In the genomic region with DNA sequence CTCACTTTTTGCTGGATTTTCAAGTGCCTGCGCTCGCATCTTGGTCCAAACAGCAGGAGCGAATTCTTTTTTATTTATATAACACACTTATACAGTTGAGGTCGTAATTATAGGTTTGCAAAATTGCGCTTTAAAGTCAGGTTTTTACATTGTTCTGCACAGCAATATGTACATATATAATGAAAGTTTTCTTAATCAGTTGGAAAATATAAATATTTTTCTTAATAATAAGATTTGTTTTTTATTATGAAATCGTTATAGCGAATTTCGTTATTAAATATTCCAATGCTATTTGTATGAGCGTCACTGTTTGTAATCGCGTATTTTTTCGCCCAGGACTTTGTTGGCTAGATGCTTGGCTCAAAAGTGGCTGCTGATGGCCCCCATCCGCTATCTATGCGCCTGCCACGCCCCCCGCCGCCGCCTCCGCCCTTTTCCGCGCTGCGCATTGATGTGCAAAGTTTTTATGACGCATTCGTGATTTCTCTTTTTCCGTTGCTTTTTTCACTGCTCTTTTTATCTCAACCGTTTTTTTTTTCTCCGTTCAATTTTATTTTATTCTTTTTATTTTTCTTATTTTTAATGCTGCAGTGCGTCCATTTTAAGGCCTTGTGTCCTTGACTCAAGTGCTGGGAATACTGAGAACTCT, we compare ENCODE assay signal across 5 fruit fly cellular contexts.
TF ChIP-seq lines count a peak whose summit lies in the region.

No protein-coding gene starts in this region.

- TF ChIP-seq CTCF in whole organism, embryonic (GFP tag; optimal IDR thresholded peaks at IDR 0.05; lab: Kevin White, UChicago) = no peak

TF ChIP-seq in whole organism, adult, 20 proteins besides CTCF, POLR2A, EP300 and RAD21:
- peak; percentile 15 for TF ChIP-seq CG12768 (GFP tag; optimal IDR thresholded peaks at IDR 0.05; lab: Kevin White, UChicago)
- TF ChIP-seq CG7101 (tag; optimal IDR thresholded peaks at IDR 0.05; lab: Kevin White, UChicago) = no peak
- no peak for TF ChIP-seq CG11617 (GFP tag; optimal IDR thresholded peaks at IDR 0.05; lab: Kevin White, UChicago)
- TF ChIP-seq bab1 (GFP tag; optimal IDR thresholded peaks at IDR 0.05; lab: Kevin White, UChicago) = no peak
- TF ChIP-seq CG1620 (GFP tag; optimal IDR thresholded peaks at IDR 0.05; lab: Kevin White, UChicago) = no peak
- no peak for TF ChIP-seq tj (GFP tag; optimal IDR thresholded peaks at IDR 0.05; lab: Kevin White, UChicago)
- TF ChIP-seq kay (GFP tag; lab: Kevin White, UChicago; ENCODE audit: borderline replicate concordance) = peak; percentile 17

TF ChIP-seq in whole organism, embryonic, 481 proteins besides CTCF, POLR2A, EP300 and RAD21 (continues in another document):
- TF ChIP-seq CG7372 (GFP tag; IDR thresholded peaks at IDR 0.05; lab: Robert Waterston, UW) = no peak
- no peak for TF ChIP-seq trem (tag; optimal IDR thresholded peaks at IDR 0.05; lab: Kevin White, UChicago)
- TF ChIP-seq CG1647 (GFP tag; optimal IDR thresholded peaks at IDR 0.05; lab: Kevin White, UChicago) = no peak
- no peak for TF ChIP-seq ftz-f1 (GFP tag; optimal IDR thresholded peaks at IDR 0.05; lab: Kevin White, UChicago)
- TF ChIP-seq bsh (GFP tag; optimal IDR thresholded peaks at IDR 0.05; lab: Kevin White, UChicago) = peak in 1 of 2 experiments; percentile 43
- TF ChIP-seq CG31441 (GFP tag; IDR thresholded peaks at IDR 0.05; lab: Robert Waterston, UW) = 0 out of 2 replicates have a peak, but pooled peaks have one; percentile 12
- TF ChIP-seq grau (tag; optimal IDR thresholded peaks at IDR 0.05; lab: Kevin White, UChicago) = peak; percentile 24
- TF ChIP-seq Pdp1 (GFP tag; optimal IDR thresholded peaks at IDR 0.05; lab: Kevin White, UChicago) = peak in 1 of 2 experiments; percentile 23
- TF ChIP-seq zfh2 (GFP tag; optimal IDR thresholded peaks at IDR 0.05; lab: Kevin White, UChicago) = no peak
- TF ChIP-seq tin (GFP tag; optimal IDR thresholded peaks at IDR 0.05; lab: Kevin White, UChicago) = no peak
- TF ChIP-seq chinmo (GFP tag; IDR thresholded peaks at IDR 0.05; lab: Robert Waterston, UW; ENCODE audit: partially characterized antibody) = no peak
- peak; percentile 13 for TF ChIP-seq Sox102F (GFP tag; optimal IDR thresholded peaks at IDR 0.05; lab: Kevin White, UChicago)
- TF ChIP-seq NFAT (GFP tag; IDR thresholded peaks at IDR 0.05; lab: Robert Waterston, UW) = no peak
- TF ChIP-seq Sry-δ (GFP tag; optimal IDR thresholded peaks at IDR 0.05; lab: Kevin White, UChicago) = no peak
- peak; percentile 8 for TF ChIP-seq CG7839 (tag; optimal IDR thresholded peaks at IDR 0.05; lab: Kevin White, UChicago)
- no peak for TF ChIP-seq dan (GFP tag; IDR thresholded peaks at IDR 0.05; lab: Robert Waterston, UW)
- peak; percentile 42; the same call in 2 of the 3 replicates for TF ChIP-seq row (GFP tag; IDR thresholded peaks at IDR 0.05; lab: Robert Waterston, UW)
- no peak for TF ChIP-seq sqz (GFP tag; optimal IDR thresholded peaks at IDR 0.05; lab: Kevin White, UChicago)
- TF ChIP-seq CG5953 (GFP tag; IDR thresholded peaks at IDR 0.05; lab: Robert Waterston, UW) = no peak

TF ChIP-seq in whole organism, prepupa, 60 proteins besides CTCF, POLR2A, EP300 and RAD21 (continues in another document):
- TF ChIP-seq CG8119 (GFP tag; IDR thresholded peaks at IDR 0.05; lab: Robert Waterston, UW) (peak; percentile 74), Ets96B (tag; optimal IDR thresholded peaks at IDR 0.05; lab: Kevin White, UChicago) (peak; percentile 83), Met (GFP tag; optimal IDR thresholded peaks at IDR 0.05; lab: Kevin White, UChicago) (peak; percentile 68), salr (GFP tag; optimal IDR thresholded peaks at IDR 0.05; lab: Kevin White, UChicago) (peak; percentile 41 to 67), CG8632 (GFP tag; optimal IDR thresholded peaks at IDR 0.05; lab: Kevin White, UChicago) (peak; percentile 84), Eip78C (GFP tag; lab: Kevin White, UChicago) (peak; percentile 94), CG6792 (GFP tag; optimal IDR thresholded peaks at IDR 0.05; lab: Kevin White, UChicago) (peak; percentile 73), CG7368 (GFP tag; optimal IDR thresholded peaks at IDR 0.05; lab: Kevin White, UChicago) (peak; percentile 19), Ets21C (GFP tag; optimal IDR thresholded peaks at IDR 0.05; lab: Kevin White, UChicago) (peak; percentile 33), dac (GFP tag; optimal IDR thresholded peaks at IDR 0.05; lab: Kevin White, UChicago) (no peak), Smox (GFP tag; optimal IDR thresholded peaks at IDR 0.05; lab: Kevin White, UChicago) (peak; percentile 70), CG10669 (GFP tag; optimal IDR thresholded peaks at IDR 0.05; lab: Kevin White, UChicago) (peak; percentile 76), CG15336 (GFP tag; IDR thresholded peaks at IDR 0.05; lab: Robert Waterston, UW) (peak; percentile 69), net (GFP tag; optimal IDR thresholded peaks at IDR 0.05; lab: Kevin White, UChicago) (peak; percentile 74), Eip93F (GFP tag; optimal IDR thresholded peaks at IDR 0.05; lab: Kevin White, UChicago) (no peak), achi (GFP tag; optimal IDR thresholded peaks at IDR 0.05; lab: Kevin White, UChicago) (peak; percentile 79), CG11902 (GFP tag; optimal IDR thresholded peaks at IDR 0.05; lab: Kevin White, UChicago) (peak; percentile 44), Lpt (GFP tag; optimal IDR thresholded peaks at IDR 0.05; lab: Kevin White, UChicago) (peak; percentile 59), Gug (GFP tag; IDR thresholded peaks at IDR 0.05; lab: Robert Waterston, UW) (peak; percentile 37; the same call in 1 of the 2 replicates), Hr39 (GFP tag; optimal IDR thresholded peaks at IDR 0.05; lab: Kevin White, UChicago) (peak; percentile 37)

TF ChIP-seq in whole organism, pupa, 21 proteins besides CTCF, POLR2A, EP300 and RAD21:
- TF ChIP-seq Snoo (tag; optimal IDR thresholded peaks at IDR 0.05; lab: Kevin White, UChicago) = peak; percentile 64
- peak; percentile 90 for TF ChIP-seq CG8159 (tag; optimal IDR thresholded peaks at IDR 0.05; lab: Kevin White, UChicago)
- peak; percentile 59 for TF ChIP-seq Pif1B (GFP tag; optimal IDR thresholded peaks at IDR 0.05; lab: Kevin White, UChicago)
- TF ChIP-seq CG34367 (tag; optimal IDR thresholded peaks at IDR 0.05; lab: Kevin White, UChicago) = peak; percentile 73
- peak; percentile 64; the same call in 1 of the 3 replicates for TF ChIP-seq CG4496 (GFP tag; IDR thresholded peaks at IDR 0.05; lab: Robert Waterston, UW)
- no peak for TF ChIP-seq CG32121 (GFP tag; IDR thresholded peaks at IDR 0.05; lab: Robert Waterston, UW)
- TF ChIP-seq CG17806 (tag; optimal IDR thresholded peaks at IDR 0.05; lab: Kevin White, UChicago) = peak; percentile 86
- no peak for TF ChIP-seq CG10348 (GFP tag; IDR thresholded peaks at IDR 0.05; lab: Robert Waterston, UW)
- TF ChIP-seq D1 (tag; optimal IDR thresholded peaks at IDR 0.05; lab: Kevin White, UChicago) = peak; percentile 46
- no peak for TF ChIP-seq EcR (GFP tag; optimal IDR thresholded peaks at IDR 0.05; lab: Kevin White, UChicago)
- no peak for TF ChIP-seq fd96Ca (GFP tag; IDR thresholded peaks at IDR 0.05; lab: Robert Waterston, UW)
- TF ChIP-seq CG9948 (tag; optimal IDR thresholded peaks at IDR 0.05; lab: Kevin White, UChicago) = peak; percentile 89
- peak; percentile 53 for TF ChIP-seq CG8301 (tag; optimal IDR thresholded peaks at IDR 0.05; lab: Kevin White, UChicago)
- TF ChIP-seq CG14655 (GFP tag; optimal IDR thresholded peaks at IDR 0.05; lab: Kevin White, UChicago) = peak; percentile 72
- peak; percentile 50 for TF ChIP-seq CG13204 (GFP tag; optimal IDR thresholded peaks at IDR 0.05; lab: Kevin White, UChicago)
- TF ChIP-seq Pif1A (GFP tag; optimal IDR thresholded peaks at IDR 0.05; lab: Kevin White, UChicago) = peak; percentile 26
- peak; percentile 46 for TF ChIP-seq gl (tag; optimal IDR thresholded peaks at IDR 0.05; lab: Kevin White, UChicago)
- peak; percentile 81 for TF ChIP-seq CG15710 (tag; optimal IDR thresholded peaks at IDR 0.05; lab: Kevin White, UChicago)
- 0 out of 2 replicates have a peak, but pooled peaks have one; percentile 7 for TF ChIP-seq rn (GFP tag; IDR thresholded peaks at IDR 0.05; lab: Robert Waterston, UW)
- TF ChIP-seq Ets98B (GFP tag; IDR thresholded peaks at IDR 0.05; lab: Robert Waterston, UW) = peak; percentile 15; the same call in 1 of the 2 replicates
- TF ChIP-seq CG12605 (GFP tag; IDR thresholded peaks at IDR 0.05; lab: Robert Waterston, UW) = no peak

TF ChIP-seq in whole organism, wandering third instar larva, 38 proteins besides CTCF, POLR2A, EP300 and RAD21:
- TF ChIP-seq Abd-B (GFP tag; optimal IDR thresholded peaks at IDR 0.05; lab: Kevin White, UChicago) (no peak), GATAd (GFP tag; optimal IDR thresholded peaks at IDR 0.05; lab: Kevin White, UChicago) (no peak), fru (GFP tag; optimal IDR thresholded peaks at IDR 0.05; lab: Kevin White, UChicago) (peak; percentile 48), Jra (GFP tag; optimal IDR thresholded peaks at IDR 0.05; lab: Kevin White, UChicago) (no peak), psq (GFP tag; optimal IDR thresholded peaks at IDR 0.05; lab: Kevin White, UChicago) (peak; percentile 31), Hnf4 (GFP tag; optimal IDR thresholded peaks at IDR 0.05; lab: Kevin White, UChicago) (peak; percentile 37), dsf (GFP tag; optimal IDR thresholded peaks at IDR 0.05; lab: Kevin White, UChicago; ENCODE audit: borderline replicate concordance) (no peak), Dfd (GFP tag; optimal IDR thresholded peaks at IDR 0.05; lab: Kevin White, UChicago) (peak; percentile 71), ey (GFP tag; optimal IDR thresholded peaks at IDR 0.05; lab: Kevin White, UChicago) (peak; percentile 40), Hr78 (GFP tag; optimal IDR thresholded peaks at IDR 0.05; lab: Kevin White, UChicago) (no peak), HLH106 (tag; optimal IDR thresholded peaks at IDR 0.05; lab: Kevin White, UChicago) (peak; percentile 60), pan (optimal IDR thresholded peaks at IDR 0.05; lab: Kevin White, UChicago) (no peak), Vsx2 (GFP tag; optimal IDR thresholded peaks at IDR 0.05; lab: Kevin White, UChicago; ENCODE audit: partially characterized antibody) (no peak), OdsH (GFP tag; optimal IDR thresholded peaks at IDR 0.05; lab: Kevin White, UChicago) (peak; percentile 69), rgr (GFP tag; optimal IDR thresholded peaks at IDR 0.05; lab: Kevin White, UChicago) (peak; percentile 63), brk (GFP tag; optimal IDR thresholded peaks at IDR 0.05; lab: Kevin White, UChicago) (peak; percentile 37), foxo (GFP tag; optimal IDR thresholded peaks at IDR 0.05; lab: Kevin White, UChicago) (peak in 1 of 2 experiments; percentile 66), dmrt93B (GFP tag; optimal IDR thresholded peaks at IDR 0.05; lab: Kevin White, UChicago) (peak; percentile 53), usp (GFP tag; optimal IDR thresholded peaks at IDR 0.05; lab: Kevin White, UChicago) (no peak), h (GFP tag; optimal IDR thresholded peaks at IDR 0.05; lab: Kevin White, UChicago) (peak; percentile 58), CG32264 (GFP tag; optimal IDR thresholded peaks at IDR 0.05; lab: Kevin White, UChicago) (no peak), br (GFP tag; optimal IDR thresholded peaks at IDR 0.05; lab: Kevin White, UChicago) (peak; percentile 1), Sp1 (GFP tag; optimal IDR thresholded peaks at IDR 0.05; lab: Kevin White, UChicago) (peak; percentile 63)
